Worm (Caenorhabditis elegans) whole organism, L4 larva: ENCODE measurements around the gene ten-1.

ENCODE experiments used
- D1046.2 ChIP-seq: fragments of 200-800 bp; sonication (Bioruptor generic); IDR thresholded peaks from 2 replicates; pipeline ENCODE4 v1.3.6; 2022; ENCODE audit warnings: missing genetic modification characterization, missing compliant biosample characterization
- T26A8.4 ChIP-seq: fragments of 200-800 bp; sonication (Bioruptor generic); IDR thresholded peaks from 2 replicates; pipeline ENCODE4 v1.3.6; 2022; ENCODE audit warnings: missing genetic modification characterization, missing compliant biosample characterization
- ama-1 ChIP-seq: fragments of 150-350 bp; optimal IDR thresholded peaks from 2 replicates; lab custom pipeline; 2014; ENCODE audit warnings: inconsistent platforms, mixed read lengths
- ctbp-1 ChIP-seq: fragments of 200-800 bp; sonication (Bioruptor generic); IDR thresholded peaks from 2 replicates; pipeline ENCODE4 v1.3.6; 2022; ENCODE audit warnings: missing genetic modification reagents, missing genetic modification characterization, missing compliant biosample characterization
- daf-8 ChIP-seq: fragments of 200-800 bp; sonication (Bioruptor generic); IDR thresholded peaks from 2 replicates; pipeline ENCODE4 v1.3.6; 2022; ENCODE audit warnings: missing genetic modification characterization, missing compliant biosample characterization
- egl-27 ChIP-seq: sonication (generic microtip); optimal IDR thresholded peaks from 3 replicates; lab custom pipeline; 2017; ENCODE audit warnings: missing biosample characterization, missing genetic modification reagents, missing genetic modification characterization
- hlh-11 ChIP-seq: fragments of 200-800 bp; sonication (Bioruptor generic); optimal IDR thresholded peaks from 2 replicates; lab custom pipeline; 2018; ENCODE audit warnings: mild to moderate bottlenecking, missing genetic modification characterization, missing compliant biosample characterization
- lin-39 ChIP-seq: fragments of 150-350 bp; optimal IDR thresholded peaks from 2 replicates; lab custom pipeline; 2014; ENCODE audit warnings: missing biosample characterization, missing genetic modification reagents, missing genetic modification characterization
- mdl-1 ChIP-seq, 2 experiments: fragments of 150-350 bp in 1 of 2; sonication (generic microtip) in 1 of 2; optimal IDR thresholded peaks; 2 replicates each; lab custom pipeline; 2014 to 2017; ENCODE audit warnings: missing biosample characterization in 2 of 2, missing genetic modification characterization in 2 of 2
- mep-1 ChIP-seq: fragments of 150-350 bp; sonication (generic microtip); optimal IDR thresholded peaks from 3 replicates; lab custom pipeline; 2014; ENCODE audit warnings: missing biosample characterization, missing genetic modification characterization
- nhr-102 ChIP-seq: sonication (generic microtip); optimal IDR thresholded peaks from 2 replicates; lab custom pipeline; 2016; ENCODE audit warnings: mild to moderate bottlenecking, missing genetic modification characterization, moderate library complexity, missing compliant biosample characterization
- php-3 ChIP-seq: fragments of 200-800 bp; sonication (Bioruptor generic); IDR thresholded peaks from 2 replicates; pipeline ENCODE4 v1.3.6; 2022; ENCODE audit warnings: missing genetic modification reagents, missing genetic modification characterization, missing compliant biosample characterization
- zag-1 ChIP-seq: fragments of 150-350 bp; optimal IDR thresholded peaks from 2 replicates; lab custom pipeline; 2014; ENCODE audit warnings: missing biosample characterization, missing genetic modification characterization
- zfp-3 ChIP-seq: fragments of 200-800 bp; sonication (Bioruptor generic); conservative IDR thresholded peaks from 2 replicates; pipeline ENCODE4 v1.3.6; 2022; ENCODE audit warnings: missing genetic modification reagents, missing genetic modification characterization, missing compliant biosample characterization

DNA sequence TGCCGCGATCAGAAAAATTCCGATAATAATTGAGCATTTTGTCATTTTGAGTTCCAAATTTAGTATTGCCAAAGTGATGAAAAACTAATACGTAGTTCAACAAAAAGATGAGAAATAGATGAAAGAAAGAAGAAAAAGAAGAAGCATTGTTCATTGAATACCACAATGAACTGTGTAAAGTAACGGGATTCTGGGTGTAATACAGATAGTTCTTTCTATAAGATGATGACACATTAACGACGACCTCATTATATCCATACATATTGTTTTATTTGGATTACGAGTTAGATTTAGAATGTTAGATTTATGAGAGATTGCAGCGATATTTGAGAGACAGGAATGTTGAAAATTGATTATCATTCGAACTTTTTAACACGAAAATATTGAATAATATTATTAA is 70.8 kb downstream of the ten-1 start, which contains the start of gene K04C2.5:
- TF ChIP-seq lin-39 (tag; lab: Kevin White, UChicago) (no peak), php-3 (GFP tag; lab: Robert Waterston, UW) (no peak), zfp-3 (GFP tag; lab: Robert Waterston, UW) (no peak), egl-27 (no peak), ama-1 (lab: Kevin White, UChicago) (no peak), T26A8.4 (GFP tag; lab: Robert Waterston, UW) (no peak), D1046.2 (no peak), daf-8 (GFP tag; lab: Robert Waterston, UW) (no peak), hlh-11 (tag; lab: Kevin White, UChicago) (no peak), nhr-102 (tag; lab: Kevin White, UChicago) (no peak), mdl-1 (tag; optimal IDR thresholded peaks at IDR 0.05; lab: Kevin White, UChicago) (no peak), ctbp-1 (GFP tag; lab: Robert Waterston, UW) (no peak), zag-1 (no peak), mep-1 (tag; lab: Kevin White, UChicago) (no peak)
